Worm (Caenorhabditis elegans) whole organism, L4 larva: ENCODE results near the gene lars-1.

Experiments
- F26F4.8 ChIP-seq: fragments of 200-800 bp; sonication (Bioruptor generic); conservative IDR thresholded peaks from 2 replicates; pipeline ENCODE4 v1.3.6; 2022; ENCODE audit warnings: missing genetic modification characterization, missing compliant biosample characterization
- daf-16 ChIP-seq, 3 experiments: sonication (generic microtip); optimal IDR thresholded peaks; 2 replicates each; lab custom pipeline; 2016 to 2017; ENCODE audit warnings: missing genetic modification characterization in 3 of 3, missing genetic modification reagents in 3 of 3, mild to moderate bottlenecking in 2 of 3, missing compliant biosample characterization in 2 of 3, missing biosample characterization in 1 of 3, moderate library complexity in 1 of 3
- lir-3 ChIP-seq: sonication (generic microtip); optimal IDR thresholded peaks from 2 replicates; lab custom pipeline; 2016; ENCODE audit warnings: mild to moderate bottlenecking, missing genetic modification characterization, missing compliant biosample characterization
- mdl-1 ChIP-seq, 2 experiments: fragments of 150-350 bp in 1 of 2; sonication (generic microtip) in 1 of 2; optimal IDR thresholded peaks; 2 replicates each; lab custom pipeline; 2014 to 2017; ENCODE audit warnings: missing biosample characterization in 2 of 2, missing genetic modification characterization in 2 of 2
- mxl-2 ChIP-seq: fragments of 200-800 bp; sonication (Bioruptor generic); conservative IDR thresholded peaks from 2 replicates; pipeline ENCODE4 v1.3.6; 2022; ENCODE audit warnings: missing genetic modification reagents, missing genetic modification characterization, missing compliant biosample characterization
- nhr-10 ChIP-seq: fragments of 150-350 bp; optimal IDR thresholded peaks from 2 replicates; lab custom pipeline; 2014; ENCODE audit warnings: missing biosample characterization, missing genetic modification characterization
- nhr-11 ChIP-seq: fragments of 150-350 bp; optimal IDR thresholded peaks from 2 replicates; lab custom pipeline; 2014; ENCODE audit warnings: missing biosample characterization, missing genetic modification characterization
- nhr-76 ChIP-seq: fragments of 150-350 bp; optimal IDR thresholded peaks from 2 replicates; lab custom pipeline; 2014; ENCODE audit warnings: missing biosample characterization, missing genetic modification characterization
- pqm-1 ChIP-seq: sonication (generic microtip); optimal IDR thresholded peaks from 2 replicates; lab custom pipeline; 2017; ENCODE audit warnings: missing biosample characterization, missing genetic modification characterization

DNA sequence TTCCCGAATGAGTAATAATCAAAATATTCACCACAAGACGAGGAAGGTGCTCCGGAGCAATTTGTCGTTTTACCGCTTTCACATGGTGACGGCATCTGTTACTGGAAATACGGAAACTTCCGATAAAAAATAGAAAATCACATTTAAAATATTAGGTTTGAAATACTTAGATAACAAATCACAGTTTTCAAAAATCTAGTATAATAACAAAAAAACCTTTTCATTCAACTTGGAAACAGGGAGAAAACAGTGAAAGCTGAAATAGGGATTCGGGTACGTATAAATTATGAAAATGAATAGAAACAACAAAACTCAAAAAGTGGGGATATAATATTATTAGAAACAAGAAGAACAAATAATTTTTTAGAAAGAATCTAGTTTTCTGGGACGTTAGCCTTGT, 5.3 kb downstream of the lars-1 start, which contains the start of gene C16C10.1:
- no peak for TF ChIP-seq lir-3
- TF ChIP-seq F26F4.8 (GFP tag; lab: Robert Waterston, UW) = no peak
- no peak for TF ChIP-seq daf-16 (GFP tag; optimal IDR thresholded peaks at IDR 0.05; lab: Kevin White, UChicago)
- no peak for TF ChIP-seq daf-16 (tag; optimal IDR thresholded peaks at IDR 0.05; lab: Kevin White, UChicago)
- no peak for TF ChIP-seq nhr-11
- TF ChIP-seq nhr-10 (tag; lab: Kevin White, UChicago) = no peak
- no peak for TF ChIP-seq nhr-76 (tag; lab: Kevin White, UChicago)
- TF ChIP-seq pqm-1 (tag; lab: Kevin White, UChicago) = no peak
- TF ChIP-seq mdl-1 (tag; optimal IDR thresholded peaks at IDR 0.05; lab: Kevin White, UChicago) = no peak
- no peak for TF ChIP-seq mxl-2 (GFP tag; lab: Robert Waterston, UW)
